Fruit fly (Drosophila melanogaster): ENCODE measurements around the gene CG17637.

- TF ChIP-seq CG8478 (optimal IDR thresholded peaks at IDR 0.05) (no peak), CTCF (optimal IDR thresholded peaks at IDR 0.05) (no peak)
These were observed 10.1 kb downstream of the CG17637 start for dm6 chr3L:20514101-20514500.
